Fruit fly (Drosophila melanogaster) whole organism, embryonic: ENCODE data around the gene CG15322.

ENCODE experiments used
- BEAF-32 ChIP-seq: fragments of 200-800 bp; sonication (Bioruptor generic); optimal IDR thresholded peaks from 3 replicates; lab custom pipeline; 2017; ENCODE audit warnings: missing biosample characterization, missing genetic modification characterization, mild to moderate bottlenecking, moderate library complexity, missing genetic modification reagents
- CG10267 ChIP-seq: fragments of 200-800 bp; sonication (Bioruptor generic); optimal IDR thresholded peaks from 2 replicates; lab custom pipeline; 2018; ENCODE audit warnings: missing biosample characterization, mild to moderate bottlenecking, missing genetic modification characterization, moderate library complexity
- CG14014 ChIP-seq: fragments of 200-800 bp; sonication (Bioruptor generic); IDR thresholded peaks from 2 replicates; pipeline ENCODE4 v1.3.6; 2022; ENCODE audit warnings: missing biosample characterization, missing genetic modification characterization
- CG14710 ChIP-seq: fragments of 200-800 bp; sonication (Bioruptor generic); optimal IDR thresholded peaks from 3 replicates; lab custom pipeline; 2019; ENCODE audit warnings: missing biosample characterization, mild to moderate bottlenecking, missing genetic modification characterization, moderate library complexity
- CG14860 ChIP-seq: fragments of 200-800 bp; sonication (Bioruptor generic); IDR thresholded peaks from 3 replicates; pipeline ENCODE4 v1.3.6; 2022; ENCODE audit warnings: missing biosample characterization, missing genetic modification characterization; ENCODE audit not compliant: partially characterized antibody
- CG1603 ChIP-seq: fragments of 200-800 bp; sonication (Bioruptor generic); optimal IDR thresholded peaks from 2 replicates; lab custom pipeline; 2019; ENCODE audit warnings: missing biosample characterization, mild to moderate bottlenecking, missing genetic modification characterization, moderate library complexity
- CG16863 ChIP-seq: fragments of 200-800 bp; sonication (Bioruptor generic); optimal IDR thresholded peaks from 3 replicates; lab custom pipeline; 2016; ENCODE audit warnings: missing biosample characterization, missing genetic modification characterization
- CG17186 ChIP-seq: fragments of 200-800 bp; sonication (Bioruptor generic); optimal IDR thresholded peaks from 3 replicates; lab custom pipeline; 2017; ENCODE audit warnings: missing biosample characterization, missing genetic modification reagents, missing genetic modification characterization
- CG17568 ChIP-seq: fragments of 200-800 bp; sonication (Bioruptor generic); optimal IDR thresholded peaks from 2 replicates; lab custom pipeline; 2018; ENCODE audit warnings: missing biosample characterization, mild to moderate bottlenecking, missing genetic modification characterization, moderate library complexity
- CG18619 ChIP-seq: fragments of 200-800 bp; sonication (Bioruptor generic); optimal IDR thresholded peaks from 3 replicates; lab custom pipeline; 2017; ENCODE audit warnings: missing biosample characterization, mild to moderate bottlenecking, missing genetic modification characterization
- CG2678 ChIP-seq: fragments of 200-800 bp; sonication (Bioruptor generic); optimal IDR thresholded peaks from 3 replicates; lab custom pipeline; 2019; ENCODE audit warnings: missing biosample characterization, mild to moderate bottlenecking, missing genetic modification characterization, moderate library complexity
- CG34224 ChIP-seq: fragments of 200-800 bp; sonication (Bioruptor generic); IDR thresholded peaks from 3 replicates; pipeline ENCODE4 v1.3.6; 2022; ENCODE audit warnings: missing biosample characterization, missing genetic modification characterization; ENCODE audit not compliant: partially characterized antibody
- CG3995 ChIP-seq: fragments of 200-800 bp; sonication (Bioruptor generic); optimal IDR thresholded peaks from 3 replicates; lab custom pipeline; 2016; ENCODE audit warnings: missing biosample characterization, missing genetic modification characterization
- CG4617 ChIP-seq: fragments of 200-800 bp; sonication (Bioruptor generic); optimal IDR thresholded peaks from 3 replicates; lab custom pipeline; 2016; ENCODE audit warnings: missing biosample characterization, missing genetic modification characterization, borderline replicate concordance
- CG9215 ChIP-seq: fragments of 200-800 bp; sonication (Bioruptor generic); IDR thresholded peaks from 2 replicates; pipeline ENCODE4 v1.3.6; 2022; ENCODE audit warnings: missing biosample characterization, missing genetic modification characterization
- CG9932 ChIP-seq: fragments of 200-800 bp; sonication (Bioruptor generic); IDR thresholded peaks from 2 replicates; pipeline ENCODE4 v1.3.6; 2022; ENCODE audit warnings: missing biosample characterization, missing genetic modification characterization
- CoRest ChIP-seq: fragments of 200-800 bp; sonication (Bioruptor generic); optimal IDR thresholded peaks from 3 replicates; lab custom pipeline; 2018; ENCODE audit warnings: missing biosample characterization, mild to moderate bottlenecking, missing genetic modification characterization, moderate library complexity
- Doc3 ChIP-seq: fragments of 200-800 bp; sonication (Bioruptor generic); IDR thresholded peaks from 3 replicates; pipeline ENCODE4 v1.3.6; 2022; ENCODE audit warnings: missing biosample characterization, missing genetic modification characterization; ENCODE audit not compliant: partially characterized antibody
- E2f2 ChIP-seq: fragments of 200-800 bp; sonication (Bioruptor generic); IDR thresholded peaks from 2 replicates; pipeline ENCODE4 v1.3.6; 2022; ENCODE audit warnings: missing biosample characterization, missing genetic modification characterization
- Ets97D ChIP-seq: fragments of 200-800 bp; sonication (Bioruptor generic); optimal IDR thresholded peaks from 3 replicates; lab custom pipeline; 2016; ENCODE audit warnings: missing biosample characterization, missing genetic modification characterization
- HHEX ChIP-seq: fragments of 200-800 bp; sonication (Bioruptor generic); optimal IDR thresholded peaks from 3 replicates; lab custom pipeline; 2017; ENCODE audit warnings: missing biosample characterization, mild to moderate bottlenecking, missing genetic modification characterization, missing genetic modification reagents
- Meics ChIP-seq: fragments of 200-800 bp; sonication (Bioruptor generic); optimal IDR thresholded peaks from 2 replicates; lab custom pipeline; 2017; ENCODE audit warnings: missing biosample characterization, mild to moderate bottlenecking, missing genetic modification characterization
- NFAT ChIP-seq: fragments of 200-800 bp; sonication (Bioruptor generic); IDR thresholded peaks from 2 replicates; pipeline ENCODE4 v1.3.6; 2022; ENCODE audit warnings: missing biosample characterization, missing genetic modification characterization
- Nf-YA ChIP-seq: fragments of 200-800 bp; sonication (Bioruptor generic); IDR thresholded peaks from 2 replicates; pipeline ENCODE4 v1.3.6; 2022; ENCODE audit warnings: missing biosample characterization, missing genetic modification characterization
- Nf-YC ChIP-seq: fragments of 200-800 bp; optimal IDR thresholded peaks from 3 replicates; lab custom pipeline; 2019; ENCODE audit warnings: missing biosample characterization, mild to moderate bottlenecking, missing genetic modification characterization, moderate library complexity
- Opbp ChIP-seq: fragments of 200-800 bp; sonication (Bioruptor generic); IDR thresholded peaks from 3 replicates; pipeline ENCODE4 v1.3.6; 2022; ENCODE audit warnings: missing biosample characterization, missing genetic modification characterization; ENCODE audit not compliant: partially characterized antibody
- Pdp1 ChIP-seq, 2 experiments: fragments of 200-800 bp; sonication (Bioruptor generic); optimal IDR thresholded peaks; 3 replicates each; lab custom pipeline; 2016; ENCODE audit warnings: missing biosample characterization in 2 of 2, missing genetic modification characterization in 2 of 2, mild to moderate bottlenecking in 1 of 2, moderate library complexity in 1 of 2
- Scr ChIP-seq: fragments of 200-800 bp; sonication (Bioruptor generic); IDR thresholded peaks from 2 replicates; pipeline ENCODE4 v1.3.6; 2022; ENCODE audit warnings: missing biosample characterization, missing genetic modification characterization; ENCODE audit not compliant: partially characterized antibody
- Sin3A ChIP-seq: fragments of >200 bp; optimal IDR thresholded peaks from 2 replicates; lab custom pipeline; 2018
- TFAM ChIP-seq: fragments of 200-800 bp; sonication (Bioruptor generic); optimal IDR thresholded peaks from 2 replicates; lab custom pipeline; 2017; ENCODE audit warnings: missing biosample characterization, missing genetic modification characterization, inconsistent platforms
- amos ChIP-seq: fragments of 200-800 bp; sonication (Bioruptor generic); IDR thresholded peaks from 2 replicates; pipeline ENCODE4 v1.3.6; 2022; ENCODE audit warnings: missing biosample characterization, missing genetic modification characterization; ENCODE audit not compliant: partially characterized antibody
- ato ChIP-seq: fragments of 200-800 bp; sonication (Bioruptor generic); IDR thresholded peaks from 2 replicates; pipeline ENCODE4 v1.3.6; 2022; ENCODE audit warnings: missing biosample characterization, missing genetic modification characterization; ENCODE audit not compliant: partially characterized antibody
- chinmo ChIP-seq: fragments of 200-800 bp; sonication (Bioruptor generic); IDR thresholded peaks from 4 replicates; pipeline ENCODE4 v1.3.6; 2022; ENCODE audit warnings: missing biosample characterization, missing genetic modification characterization; ENCODE audit not compliant: partially characterized antibody
- fu2 ChIP-seq: fragments of 200-800 bp; sonication (Bioruptor generic); optimal IDR thresholded peaks from 2 replicates; lab custom pipeline; 2016; ENCODE audit warnings: missing biosample characterization, missing genetic modification characterization
- hb ChIP-seq: fragments of 200-800 bp; sonication (Bioruptor generic); IDR thresholded peaks from 3 replicates; pipeline ENCODE4 v1.3.6; 2022; ENCODE audit warnings: missing biosample characterization, missing genetic modification characterization; ENCODE audit not compliant: partially characterized antibody
- hbn ChIP-seq: fragments of 200-800 bp; sonication (Bioruptor generic); IDR thresholded peaks from 2 replicates; pipeline ENCODE4 v1.3.6; 2022; ENCODE audit warnings: missing biosample characterization, missing genetic modification characterization; ENCODE audit not compliant: partially characterized antibody
- lilli ChIP-seq: fragments of 200-800 bp; sonication (Bioruptor generic); optimal IDR thresholded peaks from 3 replicates; lab custom pipeline; 2016; ENCODE audit warnings: missing biosample characterization, missing genetic modification characterization
- nerfin-1 ChIP-seq: fragments of 200-800 bp; sonication (Bioruptor generic); optimal IDR thresholded peaks from 3 replicates; lab custom pipeline; 2019; ENCODE audit warnings: missing biosample characterization, mild to moderate bottlenecking, missing genetic modification characterization, moderate library complexity
- nerfin-2 ChIP-seq: fragments of 200-800 bp; sonication (Bioruptor generic); IDR thresholded peaks from 2 replicates; pipeline ENCODE4 v1.3.6; 2022; ENCODE audit warnings: missing biosample characterization, missing genetic modification characterization; ENCODE audit not compliant: partially characterized antibody
- pan ChIP-seq, 4 experiments: fragments of >200 bp in 3 of 4; fragments of 200-800 bp in 1 of 4; sonication (Bioruptor generic) in 1 of 4; optimal IDR thresholded peaks in 3 of 4; IDR thresholded peaks in 1 of 4; 2 replicates each; pipeline versions ENCODE4 v1.3.6 to Lab custom; 2017 to 2022; ENCODE audit warnings: missing biosample characterization in 2 of 4, missing genetic modification characterization in 2 of 4, mixed read lengths in 1 of 4
- pita ChIP-seq: fragments of 200-800 bp; sonication (Bioruptor generic); optimal IDR thresholded peaks from 2 replicates; lab custom pipeline; 2017; ENCODE audit warnings: missing biosample characterization, mild to moderate bottlenecking, missing genetic modification characterization
- rib ChIP-seq: fragments of 200-800 bp; sonication (Bioruptor generic); IDR thresholded peaks from 2 replicates; pipeline ENCODE4 v1.3.6; 2022; ENCODE audit warnings: missing biosample characterization, missing genetic modification characterization
- shn ChIP-seq: fragments of 200-800 bp; sonication (Bioruptor generic); optimal IDR thresholded peaks from 3 replicates; lab custom pipeline; 2016; ENCODE audit warnings: missing biosample characterization, missing genetic modification characterization
- sisA ChIP-seq: fragments of 200-800 bp; sonication (Bioruptor generic); IDR thresholded peaks from 2 replicates; pipeline ENCODE4 v1.3.6; 2022; ENCODE audit warnings: missing biosample characterization, missing genetic modification characterization
- ssp ChIP-seq: fragments of 200-800 bp; sonication (Bioruptor generic); IDR thresholded peaks from 2 replicates; pipeline ENCODE4 v1.3.6; 2022; ENCODE audit warnings: missing biosample characterization, missing genetic modification characterization
- tll ChIP-seq, 2 experiments: fragments of 200-800 bp in 1 of 2; fragments of >200 bp in 1 of 2; sonication (Bioruptor generic) in 1 of 2; optimal IDR thresholded peaks; 2 replicates each; lab custom pipeline; 2017 to 2019; ENCODE audit warnings: missing biosample characterization in 2 of 2, missing genetic modification characterization in 2 of 2, mild to moderate bottlenecking in 1 of 2, moderate library complexity in 1 of 2
- trem ChIP-seq: fragments of 200-800 bp; optimal IDR thresholded peaks from 3 replicates; lab custom pipeline; 2019; ENCODE audit warnings: missing biosample characterization, mild to moderate bottlenecking, missing genetic modification characterization, moderate library complexity
- unc-4 ChIP-seq: fragments of 200-800 bp; sonication (Bioruptor generic); IDR thresholded peaks from 2 replicates; pipeline ENCODE4 v1.3.6; 2022; ENCODE audit warnings: missing biosample characterization, missing genetic modification characterization; ENCODE audit not compliant: partially characterized antibody

Gene CG15322

dm6 chrX:20169898-20170297 is 36.5 kb downstream of the CG15322 start, which contains the start of the genes CG9581 and CG9578 (continued):
- peak; percentile 2 for TF ChIP-seq nerfin-1 (tag; lab: Kevin White, UChicago)
- no peak for TF ChIP-seq ssp (GFP tag; lab: Robert Waterston, UW)
- peak; percentile 82; the same call in 2 of the 3 replicates for TF ChIP-seq CG34224
- peak; percentile 32 for TF ChIP-seq CG3995 (GFP tag; lab: Kevin White, UChicago)
- TF ChIP-seq CG10267 (tag; lab: Kevin White, UChicago), result peak; percentile 8
- TF ChIP-seq BEAF-32 (GFP tag; lab: Kevin White, UChicago), result peak; percentile 79
- TF ChIP-seq hb (GFP tag; lab: Robert Waterston, UW), result peak; percentile 71; the same call in 2 of the 3 replicates
- no peak for TF ChIP-seq Meics (GFP tag; lab: Kevin White, UChicago)
- no peak for TF ChIP-seq shn (GFP tag; lab: Kevin White, UChicago)
- peak; percentile 75 for TF ChIP-seq Sin3A (lab: Kevin White, UChicago)
- TF ChIP-seq lilli (GFP tag; lab: Kevin White, UChicago), result peak; percentile 14
- TF ChIP-seq rib, result no peak
- no peak for TF ChIP-seq sisA
- peak; percentile 14 for TF ChIP-seq Ets97D
- peak; percentile 74 for TF ChIP-seq CG14860 (GFP tag; lab: Robert Waterston, UW)
- TF ChIP-seq amos, result peak; percentile 63
- peak; percentile 77 for TF ChIP-seq Doc3 (GFP tag; lab: Robert Waterston, UW)
- peak; percentile 78; the same call in 1 of the 4 replicates for TF ChIP-seq chinmo (GFP tag; lab: Robert Waterston, UW)
- TF ChIP-seq fu2, result no peak
- TF ChIP-seq CG14014 (GFP tag; lab: Robert Waterston, UW), result no peak
- TF ChIP-seq Scr (GFP tag; lab: Robert Waterston, UW), result peak; percentile 87
- peak; percentile 51; the same call in 2 of the 3 replicates for TF ChIP-seq Opbp (GFP tag; lab: Robert Waterston, UW)
- no peak for TF ChIP-seq pita (GFP tag; lab: Kevin White, UChicago)
- TF ChIP-seq CoRest (tag; lab: Kevin White, UChicago), result peak; percentile 40
- TF ChIP-seq CG4617 (GFP tag; lab: Kevin White, UChicago), result peak; percentile 26
- peak; percentile 10 for TF ChIP-seq CG17186 (GFP tag; lab: Kevin White, UChicago)
- TF ChIP-seq nerfin-2, result peak; percentile 53
- TF ChIP-seq CG9215 (GFP tag; lab: Robert Waterston, UW), result 0 out of 2 replicates have a peak, but pooled peaks have one; percentile 16
- TF ChIP-seq hbn (GFP tag; lab: Robert Waterston, UW), result peak; percentile 67
- peak; percentile 27 for TF ChIP-seq CG14710 (tag; lab: Kevin White, UChicago)
- peak; percentile 63 for TF ChIP-seq CG1603
- TF ChIP-seq pan (optimal IDR thresholded peaks at IDR 0.05; lab: Kevin White, UChicago), result no peak
- no peak for TF ChIP-seq pan (GFP tag; optimal IDR thresholded peaks at IDR 0.05 in 1 of 2, IDR thresholded peaks at IDR 0.05 in 1 of 2)
- peak in 1 of 2 experiments; percentile 95 for TF ChIP-seq Pdp1 (GFP tag; optimal IDR thresholded peaks at IDR 0.05; lab: Kevin White, UChicago)
- no peak for TF ChIP-seq CG18619
- TF ChIP-seq ato, result peak; percentile 53; the same call in 1 of the 2 replicates
- TF ChIP-seq trem (tag; lab: Kevin White, UChicago), result peak; percentile 52
- no peak for TF ChIP-seq TFAM (GFP tag; lab: Kevin White, UChicago)
- TF ChIP-seq CG2678 (tag; lab: Kevin White, UChicago), result no peak
- no peak for TF ChIP-seq CG16863 (GFP tag; lab: Kevin White, UChicago)
- TF ChIP-seq Nf-YA (GFP tag; lab: Robert Waterston, UW), result no peak
- no peak for TF ChIP-seq NFAT (GFP tag; lab: Robert Waterston, UW)
- TF ChIP-seq CG9932 (GFP tag; lab: Robert Waterston, UW), result 0 out of 2 replicates have a peak, but pooled peaks have one; percentile 16
- TF ChIP-seq CG17568, result no peak
- peak; percentile 85 for TF ChIP-seq unc-4 (GFP tag; lab: Robert Waterston, UW)
- no peak for TF ChIP-seq HHEX (GFP tag; lab: Kevin White, UChicago)
- no peak for TF ChIP-seq tll (GFP tag; optimal IDR thresholded peaks at IDR 0.05; lab: Kevin White, UChicago)
- TF ChIP-seq Nf-YC (tag; lab: Kevin White, UChicago), result peak; percentile 6
- peak; percentile 90 for TF ChIP-seq E2f2 (GFP tag; lab: Robert Waterston, UW)
